Worm (Caenorhabditis elegans): ENCODE data around the gene aqp-7.

aqp-7 gene

DNA sequence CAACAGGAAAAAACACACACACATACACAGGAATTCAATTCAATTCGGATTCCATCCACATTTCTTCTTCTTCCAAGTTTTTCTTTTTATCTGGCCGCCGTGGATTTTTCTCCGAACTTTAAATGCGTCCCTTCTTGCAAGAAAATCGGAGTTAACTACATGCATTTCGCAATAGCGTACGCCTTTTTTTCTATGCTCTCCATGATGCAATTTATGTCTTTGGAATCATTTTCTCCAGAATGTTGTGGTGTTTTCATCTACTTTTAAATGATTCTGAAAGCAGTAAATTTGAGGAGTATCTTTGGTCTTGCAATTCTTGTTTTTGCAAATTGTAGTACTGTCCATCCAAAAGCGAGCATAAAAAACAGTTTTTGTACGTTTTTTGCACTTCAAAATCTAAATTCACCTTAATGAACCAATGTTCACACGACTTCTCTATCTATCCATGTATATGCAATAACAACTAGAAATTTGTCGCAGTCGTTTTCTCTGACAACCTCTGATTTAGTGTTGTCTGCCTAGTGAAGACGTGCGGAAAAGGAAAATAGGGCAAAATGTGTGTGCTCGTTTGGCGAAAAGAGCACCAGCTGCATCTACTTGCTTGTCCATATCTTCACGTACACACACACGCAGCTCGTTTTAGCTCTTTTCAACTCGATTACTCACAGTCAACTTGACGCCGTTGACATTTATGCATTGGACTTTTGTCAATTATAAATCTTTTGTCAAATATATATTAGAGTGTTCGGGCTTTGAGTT is 2.4 kb upstream of the aqp-7 start:
- TF ChIP-seq nhr-12 (tag; optimal IDR thresholded peaks at IDR 0.05) = no peak
- TF ChIP-seq ces-1 (GFP tag; optimal IDR thresholded peaks at IDR 0.05) = peak; percentile 47
- no peak for TF ChIP-seq nhr-237 (tag; optimal IDR thresholded peaks at IDR 0.05)
- TF ChIP-seq ceh-83 (GFP tag; optimal IDR thresholded peaks at IDR 0.05) = no peak
- TF ChIP-seq nhr-76 (tag; optimal IDR thresholded peaks at IDR 0.05) = no peak
- TF ChIP-seq ham-2 (GFP tag; optimal IDR thresholded peaks at IDR 0.05) = no peak

DNA sequence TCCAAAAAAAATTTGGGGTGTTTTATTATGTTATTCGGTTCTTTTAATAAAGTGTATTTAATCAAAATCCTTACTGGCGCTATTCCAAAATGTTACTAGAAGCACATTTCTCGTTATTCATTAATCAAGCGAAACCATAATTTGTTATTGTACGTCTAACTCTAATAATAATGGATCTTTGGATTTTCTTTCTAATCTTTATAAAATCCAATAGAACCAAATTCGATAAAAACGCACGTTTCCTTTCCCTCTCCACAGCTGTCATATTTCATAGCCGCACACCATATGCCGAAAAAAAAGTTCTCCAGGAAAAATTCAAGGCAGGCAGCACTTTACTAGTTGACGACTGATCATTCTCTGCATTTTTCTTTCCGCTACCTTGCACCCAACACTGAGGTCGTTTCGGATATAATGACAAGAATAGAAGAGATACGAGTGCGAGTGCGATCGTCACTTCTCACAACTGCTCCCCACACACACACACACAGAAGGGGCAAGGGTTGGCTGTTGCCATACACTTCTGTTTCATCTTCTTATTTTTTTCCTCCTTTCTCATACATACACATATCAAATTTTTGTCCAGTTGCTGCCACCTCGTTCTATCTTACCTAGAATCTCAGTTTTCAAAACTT is 1.2 kb upstream of the aqp-7 start:
- peak; percentile 78 for TF ChIP-seq hlh-1 (tag; optimal IDR thresholded peaks at IDR 0.05)
- no peak for TF ChIP-seq tbx-8 (GFP tag; optimal IDR thresholded peaks at IDR 0.05)
- TF ChIP-seq ces-1 (GFP tag; optimal IDR thresholded peaks at IDR 0.05) = peak; percentile 64

DNA sequence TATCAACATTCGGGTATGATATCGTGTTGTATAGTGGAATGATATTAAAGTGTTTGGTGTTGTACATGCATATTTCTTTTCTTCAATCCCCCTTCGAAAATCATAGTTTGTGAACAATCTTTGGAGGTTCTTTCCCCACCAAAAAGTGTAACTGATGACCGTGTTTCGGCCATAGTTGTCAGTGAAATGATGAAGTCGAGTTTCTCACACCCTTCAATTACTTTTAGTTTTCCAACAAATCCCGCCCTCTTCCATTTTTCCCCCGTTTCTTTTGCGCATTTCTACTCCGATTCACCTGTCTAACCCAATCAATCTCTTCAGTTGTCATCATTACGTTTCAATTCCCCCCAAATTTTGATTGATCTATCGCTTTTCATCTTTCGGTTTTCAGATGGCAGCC is 282 bp downstream of the aqp-7 start:
- TF ChIP-seq ces-1 (GFP tag; optimal IDR thresholded peaks at IDR 0.05) = no peak
- TF ChIP-seq unc-62 (GFP tag; optimal IDR thresholded peaks at IDR 0.05) = peak; percentile 41

DNA sequence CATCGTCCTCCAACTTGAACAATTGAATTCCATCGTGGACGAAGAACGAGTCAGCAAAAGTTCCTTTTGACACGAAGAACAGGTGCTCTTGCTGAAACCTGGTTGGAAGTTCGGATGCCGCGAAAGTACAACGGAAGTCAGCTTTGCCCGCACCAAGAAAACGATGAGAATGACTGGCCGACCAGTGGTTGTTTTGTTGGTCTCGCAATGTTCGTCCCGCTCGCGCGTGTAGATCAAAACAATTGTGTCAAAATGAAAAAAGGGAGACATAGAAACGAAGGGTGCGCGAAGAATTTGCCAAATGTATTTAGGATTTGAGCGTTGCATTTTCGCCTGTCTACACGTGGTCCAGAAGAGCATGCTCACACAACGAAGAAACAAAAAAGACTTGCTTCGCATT is 4.2 kb downstream of the aqp-7 start, which contains the start of gene M02F4.1:
Gene M02F4.1 (minus strand): TSS at position 101 of the 400 bp plus-strand sequence.
- TF ChIP-seq nhr-237 (tag; optimal IDR thresholded peaks at IDR 0.05) (no peak), sem-2 (GFP tag; optimal IDR thresholded peaks at IDR 0.05) (no peak), snpc-4 (tag; optimal IDR thresholded peaks at IDR 0.05) (no peak), bed-3 (GFP tag; optimal IDR thresholded peaks at IDR 0.05) (no peak), M03D4.4 (tag; optimal IDR thresholded peaks at IDR 0.05) (no peak)

DNA sequence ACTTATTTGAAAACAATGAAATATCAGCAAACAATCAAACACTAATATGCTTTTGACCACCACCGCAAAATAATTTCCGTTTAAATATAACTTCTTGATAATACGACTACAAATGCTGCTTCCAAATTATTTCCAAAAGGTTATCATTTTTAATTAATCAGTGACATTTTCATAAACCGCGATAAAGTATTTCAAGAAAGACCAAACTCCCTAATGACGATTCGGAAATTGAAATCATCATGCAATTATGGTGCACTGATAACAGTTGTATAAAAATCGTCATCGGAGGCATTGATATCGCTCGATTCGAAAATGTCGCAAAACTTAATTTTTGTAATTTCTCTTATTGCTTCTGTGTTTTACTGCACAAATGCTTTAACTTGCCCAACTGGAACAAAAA is 6.6 kb downstream of the aqp-7 start, which contains the start of gene clec-265:
Gene clec-265 (plus strand): TSS at position 300 of the 400 bp plus-strand sequence.
- TF ChIP-seq tbx-8 (GFP tag; optimal IDR thresholded peaks at IDR 0.05) = no peak
- no peak for TF ChIP-seq nhr-237 (tag; optimal IDR thresholded peaks at IDR 0.05)
- no peak for TF ChIP-seq blmp-1 (tag; optimal IDR thresholded peaks at IDR 0.05)

DNA sequence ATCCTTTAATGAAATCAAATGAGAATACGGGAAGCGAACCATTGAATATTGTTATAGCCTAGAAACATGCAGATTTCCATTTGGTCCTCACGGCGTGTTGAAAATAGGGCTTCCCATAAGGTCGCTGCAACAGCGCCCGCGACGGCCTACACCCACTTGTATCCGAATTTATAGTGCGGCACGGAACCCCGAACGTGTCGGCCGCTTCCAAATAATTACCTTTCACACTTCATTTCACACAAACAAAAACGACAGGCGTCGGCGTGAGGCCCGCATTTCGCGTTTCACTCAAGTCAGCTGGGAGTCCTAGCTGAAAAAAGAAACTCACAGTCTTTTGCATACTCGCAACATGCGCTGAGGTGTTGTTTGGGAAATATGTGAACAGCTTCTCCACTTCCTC is 8.6 kb downstream of the aqp-7 start:
- TF ChIP-seq ceh-39 (tag; optimal IDR thresholded peaks at IDR 0.05) (no peak), unc-62 (GFP tag; optimal IDR thresholded peaks at IDR 0.05) (no peak), M03D4.4 (tag; optimal IDR thresholded peaks at IDR 0.05) (no peak), hlh-1 (tag; optimal IDR thresholded peaks at IDR 0.05) (no peak), elt-1 (tag; optimal IDR thresholded peaks at IDR 0.05; ENCODE audit: borderline replicate concordance, insufficient read depth) (no peak), zip-8 (tag; optimal IDR thresholded peaks at IDR 0.05) (no peak), nhr-76 (tag; optimal IDR thresholded peaks at IDR 0.05) (no peak), ztf-11 (tag; optimal IDR thresholded peaks at IDR 0.05) (no peak), mep-1 (tag; optimal IDR thresholded peaks at IDR 0.05) (no peak), nhr-28 (tag; optimal IDR thresholded peaks at IDR 0.05) (no peak), lin-32 (GFP tag; optimal IDR thresholded peaks at IDR 0.05) (no peak), ceh-43 (GFP tag; optimal IDR thresholded peaks at IDR 0.05) (no peak), elt-3 (tag; optimal IDR thresholded peaks at IDR 0.05) (no peak), mab-5 (tag; optimal IDR thresholded peaks at IDR 0.05) (no peak), lsy-2 (tag; optimal IDR thresholded peaks at IDR 0.05) (no peak), flh-1 (GFP tag; optimal IDR thresholded peaks at IDR 0.05) (no peak)

DNA sequence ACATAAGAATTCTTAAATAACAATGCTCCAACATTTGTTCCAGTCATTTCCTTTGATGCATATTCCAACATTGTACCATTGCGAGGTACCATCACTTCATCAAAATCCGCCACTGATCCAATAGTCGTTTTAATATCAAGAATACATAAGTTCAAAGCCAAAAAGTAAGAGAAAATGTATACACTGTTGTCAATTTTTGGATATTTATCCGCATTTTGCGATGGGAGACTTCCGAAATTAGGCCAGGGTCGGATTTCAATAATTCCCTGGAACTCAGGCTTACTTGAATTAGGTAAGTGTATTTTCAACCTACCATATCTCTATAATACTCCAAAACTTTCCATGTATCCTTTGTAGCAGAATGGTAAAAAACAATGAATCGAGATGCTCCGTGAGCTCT is 9.3 kb downstream of the aqp-7 start, which contains the start of gene M02F4.2:
Gene M02F4.2 (minus strand): TSS at position 101 of the 400 bp plus-strand sequence.
- TF ChIP-seq cnd-1 (tag; optimal IDR thresholded peaks at IDR 0.05) = no peak
- TF ChIP-seq nhr-76 (tag; optimal IDR thresholded peaks at IDR 0.05) = no peak
- no peak for TF ChIP-seq blmp-1 (tag; optimal IDR thresholded peaks at IDR 0.05)
- TF ChIP-seq hlh-1 (tag; optimal IDR thresholded peaks at IDR 0.05) = no peak
- no peak for TF ChIP-seq ceh-39 (tag; optimal IDR thresholded peaks at IDR 0.05)
- no peak for TF ChIP-seq lsy-2 (tag; optimal IDR thresholded peaks at IDR 0.05)
- no peak for TF ChIP-seq unc-120 (tag; optimal IDR thresholded peaks at IDR 0.05; ENCODE audit: poor library complexity, severe bottlenecking)
- no peak for TF ChIP-seq ceh-43 (GFP tag; optimal IDR thresholded peaks at IDR 0.05)
- no peak for TF ChIP-seq elt-3 (tag; optimal IDR thresholded peaks at IDR 0.05)
- no peak for TF ChIP-seq mep-1 (tag; optimal IDR thresholded peaks at IDR 0.05)
- no peak for TF ChIP-seq ces-1 (GFP tag; optimal IDR thresholded peaks at IDR 0.05)
- no peak for TF ChIP-seq ztf-11 (tag; optimal IDR thresholded peaks at IDR 0.05)
